Fruit fly (Drosophila melanogaster): ENCODE data around the gene mdy.

Gene mdy

dm6 chr2L:16843336-16843735, 26.9 kb downstream of the mdy start:
- peak; percentile 80 for TF ChIP-seq Ets65A (GFP tag)
- TF ChIP-seq Drgx (GFP tag; IDR thresholded peaks at IDR 0.05): 0 out of 2 replicates have a peak, but pooled peaks have one; percentile 51
- TF ChIP-seq PHDP (tag; optimal IDR thresholded peaks at IDR 0.05): no peak

dm6 chr2L:16845179-16845578, 28.7 kb downstream of the mdy start:
- TF ChIP-seq Ets65A (GFP tag) (peak; percentile 70), gsb-n (tag; optimal IDR thresholded peaks at IDR 0.05) (no peak), vvl (GFP tag; IDR thresholded peaks at IDR 0.05) (no peak), Med (GFP tag) (peak; percentile 49), CG11456 (GFP tag; IDR thresholded peaks at IDR 0.05) (no peak), gt (GFP tag; IDR thresholded peaks at IDR 0.05) (no peak), CG8924 (tag; optimal IDR thresholded peaks at IDR 0.05) (no peak), ssp (GFP tag; IDR thresholded peaks at IDR 0.05) (no peak), Asciz (GFP tag; optimal IDR thresholded peaks at IDR 0.05) (peak; percentile 27), NC2β (GFP tag; optimal IDR thresholded peaks at IDR 0.05) (no peak), dmrt99B (tag; optimal IDR thresholded peaks at IDR 0.05) (no peak), CG2202 (tag; optimal IDR thresholded peaks at IDR 0.05) (no peak), HHEX (GFP tag; optimal IDR thresholded peaks at IDR 0.05) (peak; percentile 2), phol (tag; optimal IDR thresholded peaks at IDR 0.05) (no peak), CG12769 (tag; optimal IDR thresholded peaks at IDR 0.05) (no peak), Vsx1 (GFP tag; optimal IDR thresholded peaks at IDR 0.05) (no peak), hkb (optimal IDR thresholded peaks at IDR 0.05) (no peak), hkb (GFP tag; IDR thresholded peaks at IDR 0.05) (no peak), CG10267 (tag; optimal IDR thresholded peaks at IDR 0.05) (no peak), ci (GFP tag; IDR thresholded peaks at IDR 0.05) (0 out of 3 replicates have a peak, but pooled peaks have one; percentile 27), CG6854 (GFP tag; optimal IDR thresholded peaks at IDR 0.05) (no peak), CG5180 (GFP tag; optimal IDR thresholded peaks at IDR 0.05) (peak; percentile 10), dan (GFP tag; IDR thresholded peaks at IDR 0.05) (no peak), NC2α (GFP tag; optimal IDR thresholded peaks at IDR 0.05) (no peak), gsb (GFP tag; IDR thresholded peaks at IDR 0.05) (no peak), CG12659 (GFP tag; optimal IDR thresholded peaks at IDR 0.05) (no peak), sens (GFP tag) (peak; percentile 59), CG15479 (GFP tag; optimal IDR thresholded peaks at IDR 0.05) (peak; percentile 31), Deaf1 (tag; optimal IDR thresholded peaks at IDR 0.05) (no peak), scrt (GFP tag; optimal IDR thresholded peaks at IDR 0.05) (no peak), rib (GFP tag; IDR thresholded peaks at IDR 0.05) (no peak), tap (tag; optimal IDR thresholded peaks at IDR 0.05) (no peak), tll (GFP tag; optimal IDR thresholded peaks at IDR 0.05) (peak in 1 of 2 experiments; percentile 54), Nf-YA (GFP tag; IDR thresholded peaks at IDR 0.05) (0 out of 2 replicates have a peak, but pooled peaks have one; percentile 21)

- TF ChIP-seq H15 (GFP tag; IDR thresholded peaks at IDR 0.05): no peak
- TF ChIP-seq seq (GFP tag; IDR thresholded peaks at IDR 0.05): no peak
- TF ChIP-seq fd64A (GFP tag; optimal IDR thresholded peaks at IDR 0.05): peak; percentile 3
- TF ChIP-seq grn (GFP tag; optimal IDR thresholded peaks at IDR 0.05): peak; percentile 21
- TF ChIP-seq CG31388 (GFP tag; optimal IDR thresholded peaks at IDR 0.05): no peak
- TF ChIP-seq CG15601 (tag; optimal IDR thresholded peaks at IDR 0.05): peak; percentile 1
- no peak for TF ChIP-seq tup (GFP tag; optimal IDR thresholded peaks at IDR 0.05)
- no peak for TF ChIP-seq mam (GFP tag; optimal IDR thresholded peaks at IDR 0.05)
- no peak for TF ChIP-seq CG18599 (GFP tag; optimal IDR thresholded peaks at IDR 0.05)
- no peak for TF ChIP-seq PHDP (tag; optimal IDR thresholded peaks at IDR 0.05)
- peak; percentile 6 to 14 for TF ChIP-seq Trl (optimal IDR thresholded peaks at IDR 0.05)
- no peak for TF ChIP-seq Trl (GFP tag; optimal IDR thresholded peaks at IDR 0.05)
- peak; percentile 5 for TF ChIP-seq CG7987 (GFP tag; optimal IDR thresholded peaks at IDR 0.05)
- TF ChIP-seq CG34224 (GFP tag; IDR thresholded peaks at IDR 0.05; ENCODE audit: partially characterized antibody): no peak
- TF ChIP-seq hkb (optimal IDR thresholded peaks at IDR 0.05): no peak
- TF ChIP-seq hkb (GFP tag; IDR thresholded peaks at IDR 0.05): no peak
- TF ChIP-seq usp (GFP tag; optimal IDR thresholded peaks at IDR 0.05): no peak
These were observed 30.4 kb downstream of the mdy start for dm6 chr2L:16846742-16847346.
